Worm (Caenorhabditis elegans): ENCODE data around the gene F57C7.4.

The F57C7.4 gene

ce11 chrX:10553048-10553447 is 36.3 kb downstream of the F57C7.4 start:
- TF ChIP-seq nhr-67 (tag; optimal IDR thresholded peaks at IDR 0.05): no peak
- no peak for TF ChIP-seq nhr-11 (tag; optimal IDR thresholded peaks at IDR 0.05)
- no peak for TF ChIP-seq nhr-237 (tag; optimal IDR thresholded peaks at IDR 0.05)
- TF ChIP-seq nhr-77 (tag; optimal IDR thresholded peaks at IDR 0.05): no peak
- no peak for TF ChIP-seq nhr-43 (tag; optimal IDR thresholded peaks at IDR 0.05; ENCODE audit: poor library complexity, severe bottlenecking)
- TF ChIP-seq pha-4 (tag; optimal IDR thresholded peaks at IDR 0.05): no peak
- no peak for TF ChIP-seq elt-2 (tag; optimal IDR thresholded peaks at IDR 0.05)
- TF ChIP-seq sea-2 (GFP tag; optimal IDR thresholded peaks at IDR 0.05): no peak

- TF ChIP-seq elt-1 (tag; optimal IDR thresholded peaks at IDR 0.05) (no peak), tbx-2 (tag; optimal IDR thresholded peaks at IDR 0.05) (no peak), nhr-43 (tag; optimal IDR thresholded peaks at IDR 0.05; ENCODE audit: poor library complexity, severe bottlenecking) (no peak), sea-2 (GFP tag; optimal IDR thresholded peaks at IDR 0.05) (no peak), lin-15B (tag; optimal IDR thresholded peaks at IDR 0.05) (no peak), nhr-237 (tag; optimal IDR thresholded peaks at IDR 0.05) (no peak), ceh-82 (tag; optimal IDR thresholded peaks at IDR 0.05) (no peak)
Measured at ce11 chrX:10545716-10546115, 43.6 kb downstream of the F57C7.4 start, which contains the start of gene F59F5.5. F59F5.5 (plus strand) TSS chrX:10546016.

ce11 chrX:10542313-10543048 is 46.9 kb downstream of the F57C7.4 start, which contains the start of the genes F59F5.3 and F59F5.4:
F59F5.3 (minus strand) TSS chrX:10542413.
F59F5.4 (plus strand) TSS chrX:10542998.
- TF ChIP-seq fkh-2 (tag; optimal IDR thresholded peaks at IDR 0.05) (no peak), ceh-28 (tag; optimal IDR thresholded peaks at IDR 0.05) (no peak), aly-2 (tag; optimal IDR thresholded peaks at IDR 0.05) (no peak), nhr-67 (tag; optimal IDR thresholded peaks at IDR 0.05) (no peak), egl-5 (tag; optimal IDR thresholded peaks at IDR 0.05) (no peak), sea-2 (GFP tag; optimal IDR thresholded peaks at IDR 0.05) (no peak), elt-2 (tag; optimal IDR thresholded peaks at IDR 0.05) (peak; percentile 27), pqm-1 (tag; optimal IDR thresholded peaks at IDR 0.05) (peak; percentile 22), unc-62 (GFP tag; optimal IDR thresholded peaks at IDR 0.05) (no peak), hmg-11 (tag; optimal IDR thresholded peaks at IDR 0.05) (no peak)

- TF ChIP-seq lsy-12 (tag; optimal IDR thresholded peaks at IDR 0.05) (no peak), skn-1 (tag; optimal IDR thresholded peaks at IDR 0.05) (no peak), eor-1 (tag; optimal IDR thresholded peaks at IDR 0.05) (no peak), R02D3.7 (tag; optimal IDR thresholded peaks at IDR 0.05) (no peak), fkh-2 (tag; optimal IDR thresholded peaks at IDR 0.05) (no peak), ceh-82 (tag; optimal IDR thresholded peaks at IDR 0.05) (no peak), ceh-9 (tag; optimal IDR thresholded peaks at IDR 0.05) (no peak), nfya-1 (tag; optimal IDR thresholded peaks at IDR 0.05; ENCODE audit: insufficient read depth) (no peak), ztf-4 (tag; optimal IDR thresholded peaks at IDR 0.05) (no peak), fkh-10 (GFP tag; optimal IDR thresholded peaks at IDR 0.05) (no peak), elt-1 (tag; optimal IDR thresholded peaks at IDR 0.05) (no peak), nhr-28 (tag; optimal IDR thresholded peaks at IDR 0.05) (no peak), unc-62 (GFP tag; optimal IDR thresholded peaks at IDR 0.05) (no peak), nhr-25 (tag; optimal IDR thresholded peaks at IDR 0.05) (no peak), sea-2 (GFP tag; optimal IDR thresholded peaks at IDR 0.05) (no peak), aly-2 (tag; optimal IDR thresholded peaks at IDR 0.05) (no peak), ama-1 (optimal IDR thresholded peaks at IDR 0.05) (no peak)
Measured at ce11 chrX:10541789-10542188, 47.6 kb downstream of the F57C7.4 start.

ce11 chrX:10534625-10535244 is 54.6 kb downstream of the F57C7.4 start:
- TF ChIP-seq elt-1 (tag; optimal IDR thresholded peaks at IDR 0.05) (no peak), pqm-1 (tag; optimal IDR thresholded peaks at IDR 0.05) (peak; percentile 37), unc-62 (GFP tag; optimal IDR thresholded peaks at IDR 0.05) (no peak), elt-2 (tag; optimal IDR thresholded peaks at IDR 0.05) (peak; percentile 45), mml-1 (tag; optimal IDR thresholded peaks at IDR 0.05) (no peak), nhr-43 (tag; optimal IDR thresholded peaks at IDR 0.05; ENCODE audit: poor library complexity, severe bottlenecking) (no peak)
